Fruit fly (Drosophila melanogaster) S2 (cell line): ENCODE measurements around the gene GstD11.
A peak's percentile ranks its signal among the peaks of the same experiment; 100 is the strongest.

Experiments
- CG8478 ChIP-seq: fragments of >200 bp; optimal IDR thresholded peaks from 2 replicates; lab custom pipeline; 2018
- CTCF ChIP-seq, 2 experiments: fragments of >200 bp; optimal IDR thresholded peaks; 2 replicates each; lab custom pipeline; 2018

Gene GstD11

DNA sequence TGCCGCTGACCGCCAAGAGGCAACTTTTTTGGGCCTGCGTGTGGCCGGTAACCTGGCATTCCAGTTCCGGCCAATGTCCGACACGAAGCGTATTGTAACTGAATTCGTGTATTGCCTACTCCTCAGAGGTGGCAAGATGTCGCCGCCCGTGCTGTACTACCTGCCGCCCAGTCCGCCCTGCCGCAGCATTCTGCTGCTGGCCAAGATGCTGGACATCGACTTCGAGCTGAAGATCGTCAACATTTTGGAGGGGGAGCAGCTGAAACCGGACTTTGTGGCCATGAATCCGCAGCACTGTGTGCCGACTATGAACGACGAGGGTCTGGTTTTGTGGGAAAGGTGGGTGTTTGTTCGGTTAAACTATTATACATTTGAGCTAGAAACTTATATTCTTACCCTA is 1.1 kb downstream of the GstD11 start:
- no peak for TF ChIP-seq CTCF (optimal IDR thresholded peaks at IDR 0.05; lab: Kevin White, UChicago)
- TF ChIP-seq CG8478 (lab: Kevin White, UChicago) = no peak

DNA sequence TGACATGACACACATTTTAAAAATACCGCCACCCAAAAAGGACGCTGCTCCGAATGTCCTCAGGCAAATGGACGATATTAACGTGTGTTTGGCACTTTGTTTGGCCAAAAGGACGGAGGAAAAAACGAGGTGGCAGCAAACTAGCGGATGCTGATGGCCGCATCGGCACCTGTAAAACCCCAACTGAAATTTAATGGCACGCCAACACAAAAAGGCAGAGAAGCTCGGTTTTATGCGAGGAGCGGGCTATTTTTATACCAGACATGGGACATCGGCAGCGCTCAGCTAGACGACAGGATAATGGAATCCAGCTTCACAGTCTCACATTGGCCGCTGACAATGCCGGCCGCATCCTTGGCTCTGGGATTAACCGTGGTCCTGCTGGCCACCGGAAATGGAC is 2.8 kb downstream of the GstD11 start, which contains the start of gene Sol1:
Gene Sol1 (plus strand): TSS at position 301 of the 400 bp plus-strand sequence.
- TF ChIP-seq CG8478 (lab: Kevin White, UChicago) = no peak
- TF ChIP-seq CTCF (optimal IDR thresholded peaks at IDR 0.05; lab: Kevin White, UChicago) = no peak

DNA sequence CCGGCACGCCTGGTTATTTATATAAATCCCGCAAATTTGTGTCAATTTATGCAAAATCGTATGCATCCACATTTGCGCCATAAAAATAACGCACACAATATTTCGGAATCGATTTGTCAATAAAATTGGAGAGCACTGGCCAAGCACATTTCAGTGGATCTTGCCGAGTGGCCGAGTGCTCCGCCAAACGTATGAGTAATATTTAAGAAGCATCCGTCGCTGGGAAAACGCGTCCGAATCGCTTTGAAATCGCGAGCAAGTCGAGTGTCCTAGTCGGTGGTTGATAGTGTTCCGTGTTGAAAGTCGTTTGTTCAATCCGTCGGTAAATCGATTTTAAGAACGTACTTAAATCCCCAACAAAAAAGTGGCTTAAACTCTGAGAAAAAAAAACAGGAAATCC is 3.8 kb downstream of the GstD11 start, which contains the start of gene CG33098:
Gene CG33098 (plus strand): TSS at position 224 of the 400 bp plus-strand sequence.
- no peak for TF ChIP-seq CTCF (optimal IDR thresholded peaks at IDR 0.05; lab: Kevin White, UChicago)
- TF ChIP-seq CG8478 (lab: Kevin White, UChicago) = no peak

DNA sequence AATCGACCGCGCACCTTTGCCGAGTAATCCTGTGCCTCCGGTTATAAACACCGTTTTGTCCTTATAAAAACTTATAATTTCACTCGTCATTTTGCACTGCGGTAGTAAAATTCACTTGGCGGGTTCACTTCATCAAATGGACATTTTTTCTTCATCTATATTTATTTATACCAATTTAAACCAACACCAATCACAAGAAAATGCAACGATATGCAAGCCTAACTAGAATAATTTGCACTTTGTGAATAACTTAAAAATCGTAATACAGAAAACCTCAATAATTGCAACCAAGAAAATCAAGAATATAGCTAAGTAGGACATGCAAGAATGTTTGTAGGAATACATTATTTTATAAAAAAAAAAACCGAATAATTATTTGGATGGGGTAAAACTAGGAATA is 12.7 kb downstream of the GstD11 start, which contains the start of the genes CG10096 and CG10097:
Gene CG10096 (minus strand): TSS at position 101 of the 400 bp plus-strand sequence.
Gene CG10097 (minus strand): TSS at position 101 of the 400 bp plus-strand sequence.
- TF ChIP-seq CG8478 (lab: Kevin White, UChicago) (no peak), CTCF (optimal IDR thresholded peaks at IDR 0.05; lab: Kevin White, UChicago) (no peak)

DNA sequence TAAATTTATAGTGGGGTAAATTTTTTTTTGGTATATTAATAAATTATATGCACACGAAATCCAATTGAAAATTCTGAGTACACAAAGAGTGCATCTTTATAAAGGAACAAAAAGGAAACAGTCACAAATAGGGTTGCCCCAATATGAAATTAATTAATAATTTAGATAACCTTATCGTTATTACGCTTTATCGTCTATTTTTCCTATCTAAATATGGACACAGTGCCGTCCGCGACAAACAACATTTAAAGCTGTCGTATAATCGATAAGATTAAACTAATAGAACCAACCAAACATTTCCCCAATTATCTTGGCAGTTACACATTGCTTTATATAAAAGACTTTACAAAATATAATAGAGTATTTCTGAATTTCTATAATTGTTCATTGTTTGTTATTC is 14.9 kb downstream of the GstD11 start:
- TF ChIP-seq CTCF (optimal IDR thresholded peaks at IDR 0.05; lab: Kevin White, UChicago) (no peak), CG8478 (lab: Kevin White, UChicago) (no peak)

DNA sequence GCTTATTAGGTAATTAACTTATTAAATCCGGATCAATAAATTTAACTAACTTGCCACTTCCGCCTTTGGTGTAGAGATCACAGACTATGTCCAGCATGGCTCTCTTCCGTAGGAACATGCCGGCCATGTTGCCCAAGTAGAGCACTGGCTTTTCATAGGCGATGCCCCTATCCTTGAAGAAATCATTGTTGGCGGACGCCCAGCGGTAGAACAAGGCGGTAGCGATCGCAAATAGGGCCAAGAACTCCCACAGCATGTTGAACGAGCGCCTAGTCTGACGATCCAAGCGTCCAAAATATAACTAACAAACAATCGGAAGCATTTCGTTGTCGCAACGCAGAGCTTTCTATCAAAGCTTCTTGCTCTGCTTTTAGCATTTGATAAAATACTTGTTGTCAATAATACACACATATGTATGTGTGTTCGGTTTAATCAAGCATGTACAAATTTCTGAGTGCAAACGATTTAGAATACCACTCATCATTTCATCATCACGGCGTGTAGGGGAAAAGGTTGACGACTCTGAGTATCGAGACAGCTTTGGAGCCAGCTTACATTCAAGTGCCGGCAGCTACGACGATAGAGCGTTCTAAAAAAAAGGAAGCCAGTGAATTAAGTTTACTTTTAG is 15.6 kb downstream of the GstD11 start, which contains the start of gene Cyp9f3:
Gene Cyp9f3 (minus strand): TSS at position 310 of the 628 bp plus-strand sequence.
- no peak for TF ChIP-seq CTCF (optimal IDR thresholded peaks at IDR 0.05; lab: Kevin White, UChicago)
- no peak for TF ChIP-seq CG8478 (lab: Kevin White, UChicago)

DNA sequence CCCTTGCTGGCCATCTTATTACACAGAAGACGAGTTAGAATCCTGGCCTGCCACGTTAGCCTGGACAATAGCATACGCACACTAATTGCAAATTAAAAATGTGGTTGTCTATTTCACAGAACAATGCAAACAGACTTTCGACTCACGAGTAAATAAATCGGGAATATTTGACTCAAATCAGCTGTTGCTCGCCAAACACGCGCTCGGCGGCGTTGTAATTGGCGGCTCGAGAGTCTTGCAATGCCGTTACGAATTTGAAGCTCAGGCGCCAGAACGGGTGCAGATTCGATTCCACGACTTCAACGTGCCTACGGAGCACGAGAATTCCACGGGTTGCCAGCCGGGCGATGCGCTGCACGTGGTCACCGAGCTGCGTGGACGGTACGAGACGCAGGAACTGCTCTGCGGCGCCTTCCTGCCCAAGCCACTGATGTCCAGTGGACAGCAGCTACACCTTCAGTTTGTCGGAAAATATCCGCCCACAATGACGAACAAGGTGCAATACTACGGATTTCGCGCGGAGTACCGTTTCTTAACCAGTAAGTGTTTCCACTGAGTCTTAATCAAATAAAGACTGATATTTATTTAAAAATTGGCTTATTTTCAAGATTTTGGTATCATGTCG is 18.6 kb downstream of the GstD11 start, which contains the start of gene DNAlig3:
Gene DNAlig3 (minus strand): TSS at position 168 of the 625 bp plus-strand sequence.
- TF ChIP-seq CTCF (optimal IDR thresholded peaks at IDR 0.05; lab: Kevin White, UChicago) (peak; percentile 6 to 13), CG8478 (lab: Kevin White, UChicago) (no peak)

DNA sequence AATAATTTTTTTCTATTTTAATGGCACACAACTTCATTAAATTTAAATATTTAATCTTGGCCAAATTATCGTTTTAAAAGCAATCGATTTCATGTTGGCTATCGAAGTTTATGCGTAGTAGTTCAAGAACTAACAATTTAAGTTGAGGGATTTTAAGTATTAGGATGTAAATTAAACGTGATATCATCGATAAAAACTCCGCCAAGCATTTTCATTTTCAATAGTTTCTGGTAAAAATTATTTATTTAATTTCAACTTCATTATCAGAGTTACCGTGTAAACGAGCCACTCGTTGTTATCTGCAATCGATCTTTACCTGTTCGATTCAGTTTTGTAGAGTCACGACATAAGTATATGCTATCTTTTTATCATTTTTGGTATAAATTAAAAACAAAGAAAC is 19.8 kb downstream of the GstD11 start:
- no peak for TF ChIP-seq CTCF (optimal IDR thresholded peaks at IDR 0.05; lab: Kevin White, UChicago)
- no peak for TF ChIP-seq CG8478 (lab: Kevin White, UChicago)

DNA sequence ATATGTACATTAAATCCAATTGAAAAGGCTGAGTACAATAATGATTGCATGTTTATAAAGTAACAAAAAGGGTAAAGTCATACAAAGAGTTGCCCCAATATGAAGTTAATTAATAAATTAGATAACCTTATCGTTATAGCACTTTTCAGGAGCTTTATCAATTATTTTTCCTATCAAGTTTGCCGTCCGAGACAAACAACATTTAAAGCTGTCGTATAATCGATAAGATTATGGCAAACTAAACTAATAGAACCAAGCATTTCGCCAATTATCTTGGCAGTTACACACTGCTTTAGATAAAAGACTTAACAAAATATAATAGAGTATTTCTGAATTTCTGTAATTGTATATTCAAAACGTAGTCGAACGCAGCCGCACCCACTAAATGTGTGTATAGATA is 22.0 kb downstream of the GstD11 start:
- no peak for TF ChIP-seq CG8478 (lab: Kevin White, UChicago)
- TF ChIP-seq CTCF (optimal IDR thresholded peaks at IDR 0.05; lab: Kevin White, UChicago) = no peak

DNA sequence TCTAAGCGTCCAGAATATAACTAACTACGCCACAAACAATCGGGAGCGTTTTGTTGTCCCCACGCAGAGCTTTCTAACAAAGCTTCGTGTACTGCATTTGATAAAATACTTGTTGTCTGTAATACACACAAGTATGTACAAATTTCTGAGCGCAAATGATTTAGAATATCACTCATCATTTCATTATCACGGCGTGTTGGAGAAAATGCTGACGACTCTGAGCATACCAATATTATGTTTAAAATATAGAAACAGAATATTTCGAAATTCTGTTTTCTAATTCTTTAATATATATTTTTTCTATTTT is 22.7 kb downstream of the GstD11 start, which contains the start of gene Cyp9f2:
Gene Cyp9f2 (minus strand): TSS at position 101 of the 307 bp plus-strand sequence.
- TF ChIP-seq CTCF (optimal IDR thresholded peaks at IDR 0.05; lab: Kevin White, UChicago) (no peak), CG8478 (lab: Kevin White, UChicago) (no peak)

DNA sequence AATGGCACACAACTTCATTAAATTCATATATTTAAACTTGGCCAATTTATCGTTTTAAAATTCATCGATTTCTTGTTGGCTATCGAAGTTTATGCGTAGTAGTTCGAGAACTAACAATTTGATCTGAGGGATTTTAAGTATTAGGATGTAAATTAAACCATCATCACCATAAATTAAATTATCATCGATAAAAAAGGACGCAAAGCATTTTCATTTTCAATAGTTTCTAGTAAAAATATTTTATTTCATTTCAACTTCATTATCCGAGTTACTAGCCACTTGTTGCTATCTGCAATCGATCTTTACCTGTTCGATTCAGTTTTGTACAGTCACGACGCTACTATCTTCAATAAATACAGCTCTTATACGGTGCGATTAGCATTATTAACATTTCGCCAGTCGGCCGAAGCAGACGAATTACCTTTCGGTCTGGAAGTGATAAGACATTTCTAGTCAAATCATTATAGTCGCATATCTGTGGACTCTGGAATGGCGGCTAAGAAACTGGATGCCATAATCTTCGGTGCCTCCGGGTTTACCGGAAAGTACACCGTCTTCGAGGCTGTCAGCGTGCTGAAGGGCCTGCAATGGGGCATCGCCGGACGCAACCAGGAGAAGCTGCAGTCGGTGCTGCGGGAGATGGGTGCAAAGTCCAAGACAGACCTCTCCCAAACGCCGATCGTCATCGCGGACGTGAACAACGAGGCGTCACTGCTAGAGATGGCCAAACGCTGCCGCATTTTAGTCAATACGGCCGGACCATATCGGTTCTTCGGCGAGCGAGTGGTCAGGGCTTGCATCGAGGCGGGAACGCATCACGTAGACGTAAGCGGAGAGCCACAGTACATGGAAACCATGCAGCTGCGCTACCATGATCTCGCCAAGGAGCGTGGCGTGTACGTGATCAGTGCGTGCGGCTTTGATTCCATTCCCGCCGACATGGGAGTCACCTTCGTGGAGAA is 23.4 kb downstream of the GstD11 start, which contains the start of gene CG5167:
Gene CG5167 (plus strand): TSS at position 298 of the 962 bp plus-strand sequence.
- TF ChIP-seq CG8478 (lab: Kevin White, UChicago) (no peak), CTCF (optimal IDR thresholded peaks at IDR 0.05; lab: Kevin White, UChicago) (no peak)

DNA sequence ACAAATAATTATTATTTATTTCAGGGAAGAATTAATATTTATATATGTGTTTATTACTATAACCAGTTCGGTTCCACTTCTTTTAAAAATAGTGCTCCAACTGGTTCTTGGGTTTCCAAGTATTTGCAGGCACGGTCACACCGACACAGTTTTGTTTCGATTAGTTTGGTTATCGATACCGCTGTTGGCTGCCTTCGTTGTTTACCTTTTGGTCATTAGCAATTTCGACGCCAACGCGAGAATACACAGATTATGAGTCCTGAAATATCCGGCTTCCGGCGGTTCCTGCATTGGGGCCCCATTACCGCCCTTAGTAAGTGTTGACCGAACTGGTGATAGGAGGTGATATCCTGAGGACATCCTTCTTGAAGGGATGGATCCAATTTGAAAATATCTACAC is 25.0 kb downstream of the GstD11 start, which contains the start of gene CG5196:
Gene CG5196 (plus strand): TSS at position 157 of the 400 bp plus-strand sequence.
- peak in 1 of 2 experiments; percentile 1 for TF ChIP-seq CTCF (optimal IDR thresholded peaks at IDR 0.05; lab: Kevin White, UChicago)
- TF ChIP-seq CG8478 (lab: Kevin White, UChicago) = no peak

DNA sequence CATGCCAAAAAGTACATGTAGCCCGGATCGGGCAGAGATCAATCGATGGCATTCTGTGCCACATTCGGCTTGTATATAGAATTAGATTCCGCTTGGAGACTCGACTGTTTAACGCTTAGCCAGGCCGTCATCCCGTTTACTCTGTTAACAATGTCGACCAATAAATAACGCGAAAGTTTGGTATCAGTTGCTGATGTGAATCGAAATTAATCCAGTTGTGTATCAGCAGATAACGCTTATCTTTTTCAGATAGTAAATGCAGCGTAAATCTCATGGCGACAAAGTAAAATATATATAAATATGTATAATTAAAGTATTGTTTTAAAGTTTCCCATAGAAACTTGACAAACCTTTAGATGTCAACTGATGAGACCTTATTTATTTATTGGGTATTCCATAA is 28.3 kb downstream of the GstD11 start:
- TF ChIP-seq CTCF (optimal IDR thresholded peaks at IDR 0.05; lab: Kevin White, UChicago) (no peak), CG8478 (lab: Kevin White, UChicago) (no peak)
